Worm (Caenorhabditis elegans) whole organism, mixed stage, embryonic: ENCODE data around the gene C04E12.4.

Experiments
- elt-3 ChIP-seq: fragments of 150-350 bp; optimal IDR thresholded peaks from 2 replicates; lab custom pipeline; 2014; ENCODE audit warnings: missing biosample characterization, missing genetic modification characterization
- unc-120 ChIP-seq: sonication (generic microtip); optimal IDR thresholded peaks from 2 replicates; lab custom pipeline; 2017; ENCODE audit warnings: missing genetic modification characterization, missing compliant biosample characterization; ENCODE audit not compliant: poor library complexity, severe bottlenecking
- unc-39 ChIP-seq: fragments of 150-350 bp; optimal IDR thresholded peaks from 2 replicates; lab custom pipeline; 2014; ENCODE audit warnings: missing biosample characterization, missing genetic modification characterization
- ztf-11 ChIP-seq: fragments of 150-350 bp; optimal IDR thresholded peaks from 2 replicates; lab custom pipeline; 2014; ENCODE audit warnings: missing biosample characterization, missing genetic modification characterization

ce11 chrV:3410098-3410570 is 47.6 kb downstream of the C04E12.4 start, which contains the start of gene arrd-22:
- TF ChIP-seq elt-3 (tag; lab: Kevin White, UChicago) (no peak), ztf-11 (tag; lab: Kevin White, UChicago) (no peak), unc-120 (tag; lab: Kevin White, UChicago) (no peak), unc-39 (tag; lab: Kevin White, UChicago) (no peak)
